Fruit fly (Drosophila melanogaster) whole organism: ENCODE results near the gene CG6287.

Experiments
- EcR ChIP-seq, 2 experiments: fragments of >200 bp; optimal IDR thresholded peaks; 2 replicates each; lab custom pipeline; 2017; ENCODE audit warnings: missing biosample characterization in 2 of 2, missing genetic modification characterization in 2 of 2, missing genetic modification reagents in 2 of 2
- pan ChIP-seq: fragments of >200 bp; optimal IDR thresholded peaks from 2 replicates; lab custom pipeline; 2017
- psq ChIP-seq: fragments of >200 bp; optimal IDR thresholded peaks from 2 replicates; lab custom pipeline; 2017

DNA sequence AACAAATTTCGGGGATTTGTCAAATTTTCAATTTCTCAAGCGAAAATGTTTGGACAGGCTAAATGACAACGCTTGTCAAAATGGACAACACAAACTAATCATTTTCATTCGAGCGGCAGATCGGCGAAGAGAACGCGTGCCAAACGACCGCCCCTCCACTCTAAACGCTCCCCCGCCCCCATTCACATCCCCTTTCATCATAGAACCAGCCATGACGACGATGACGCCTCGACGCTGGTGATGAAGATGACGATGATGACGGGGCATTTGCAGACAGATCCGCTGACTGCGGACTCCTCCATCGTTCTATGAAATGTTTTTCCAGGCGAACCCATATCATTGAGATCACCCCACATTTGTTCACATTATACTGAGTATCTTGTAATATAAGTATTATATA, 34.6 kb upstream of the CG6287 start:
- TF ChIP-seq psq (no peak), pan (lab: Kevin White, UChicago) (no peak), EcR (GFP tag; optimal IDR thresholded peaks at IDR 0.05; lab: Kevin White, UChicago) (no peak)
